Fruit fly (Drosophila melanogaster) whole organism, embryonic: Measurements from ENCODE around the gene Pgls.

Source experiments
- CG10462 ChIP-seq: fragments of 200-800 bp; sonication (Bioruptor generic); optimal IDR thresholded peaks from 2 replicates; lab custom pipeline; 2016; ENCODE audit warnings: missing biosample characterization, missing genetic modification characterization
- aop ChIP-seq: fragments of 200-800 bp; sonication (Bioruptor generic); IDR thresholded peaks from 2 replicates; pipeline ENCODE4 v1.3.6; 2022; ENCODE audit warnings: missing biosample characterization, missing genetic modification characterization
- gce ChIP-seq: fragments of 200-800 bp; sonication (Bioruptor generic); IDR thresholded peaks from 3 replicates; pipeline ENCODE4 v1.3.6; 2022; ENCODE audit warnings: missing biosample characterization, missing genetic modification characterization
- nmo ChIP-seq: fragments of 200-800 bp; sonication (Bioruptor generic); optimal IDR thresholded peaks from 2 replicates; lab custom pipeline; 2018; ENCODE audit warnings: missing biosample characterization, mild to moderate bottlenecking, missing genetic modification characterization, moderate library complexity
- sr ChIP-seq: fragments of 200-800 bp; sonication (Bioruptor generic); IDR thresholded peaks from 3 replicates; pipeline ENCODE4 v1.3.6; 2022; ENCODE audit warnings: missing biosample characterization, missing genetic modification characterization

DNA sequence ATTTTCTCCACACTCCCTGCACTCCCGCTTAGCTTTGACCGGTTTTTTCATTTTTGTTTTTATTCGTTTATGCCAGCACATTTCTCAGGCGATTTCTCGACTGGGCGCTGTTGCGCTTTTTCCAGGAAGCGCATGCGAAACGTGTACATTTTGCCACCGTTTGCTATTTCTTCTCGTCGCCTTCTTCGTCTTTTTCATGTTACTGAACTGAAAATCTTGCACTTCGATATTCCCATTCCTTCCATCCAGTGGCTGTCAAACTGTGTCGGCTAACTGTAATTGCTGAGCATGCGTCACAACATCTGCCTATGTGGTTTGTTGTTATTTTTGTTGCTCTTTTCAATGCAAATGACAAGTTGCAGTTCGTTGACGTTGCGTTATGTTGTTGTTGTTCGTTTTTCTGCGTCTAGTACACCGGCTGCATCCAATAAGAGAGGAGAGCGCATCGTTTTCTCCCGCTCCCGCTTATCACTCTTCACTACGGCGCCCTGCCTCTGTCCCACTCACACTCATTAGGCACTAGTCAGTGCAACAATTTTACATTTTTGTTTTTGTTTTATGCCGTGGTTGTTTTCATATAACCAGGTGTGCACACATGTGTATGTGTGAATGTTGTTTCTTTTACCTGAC, 45.3 kb upstream of the Pgls start:
- TF ChIP-seq gce (GFP tag; lab: Robert Waterston, UW) (no peak), nmo (no peak), aop (GFP tag; lab: Robert Waterston, UW) (no peak), CG10462 (GFP tag; lab: Kevin White, UChicago) (no peak), sr (GFP tag; lab: Robert Waterston, UW) (no peak)
